Worm (Caenorhabditis elegans) whole organism, late embryonic: Measurements from ENCODE around the gene C18G1.8.
A peak's percentile ranks its signal among the peaks of the same experiment; 100 is the strongest.

Experiments used
- C38D4.7 ChIP-seq: fragments of 200-800 bp; sonication (Bioruptor generic); optimal IDR thresholded peaks from 2 replicates; lab custom pipeline; 2018; ENCODE audit warnings: mild to moderate bottlenecking, missing genetic modification characterization, moderate library complexity, missing compliant biosample characterization
- F13H6.1 ChIP-seq: sonication (generic microtip); optimal IDR thresholded peaks from 2 replicates; lab custom pipeline; 2016; ENCODE audit warnings: missing genetic modification characterization, missing compliant biosample characterization
- K02D7.2 ChIP-seq: sonication (generic microtip); optimal IDR thresholded peaks from 2 replicates; lab custom pipeline; 2017; ENCODE audit warnings: mild to moderate bottlenecking, missing genetic modification characterization, missing compliant biosample characterization
- K09A11.1 ChIP-seq: sonication (generic microtip); optimal IDR thresholded peaks from 2 replicates; lab custom pipeline; 2017; ENCODE audit warnings: antibody characterized with exemption, mild to moderate bottlenecking, missing genetic modification characterization, missing compliant biosample characterization; ENCODE audit not compliant: insufficient read depth
- Y22D7AL.16 ChIP-seq: sonication (generic microtip); optimal IDR thresholded peaks from 2 replicates; lab custom pipeline; 2016; ENCODE audit warnings: missing genetic modification characterization, missing compliant biosample characterization
- ama-1 ChIP-seq: fragments of 150-350 bp; optimal IDR thresholded peaks from 2 replicates; lab custom pipeline; 2014
- ceh-18 ChIP-seq: sonication (generic microtip); optimal IDR thresholded peaks from 2 replicates; lab custom pipeline; 2016; ENCODE audit warnings: missing genetic modification characterization, missing compliant biosample characterization
- ceh-19 ChIP-seq: fragments of 200-800 bp; sonication (Bioruptor generic); optimal IDR thresholded peaks from 2 replicates; lab custom pipeline; 2018; ENCODE audit warnings: mild to moderate bottlenecking, missing genetic modification characterization, missing compliant biosample characterization
- ceh-22 ChIP-seq: sonication (generic microtip); optimal IDR thresholded peaks from 2 replicates; lab custom pipeline; 2017; ENCODE audit warnings: missing biosample characterization, missing genetic modification characterization
- ceh-24 ChIP-seq: sonication (generic microtip); optimal IDR thresholded peaks from 2 replicates; lab custom pipeline; 2016; ENCODE audit warnings: mild to moderate bottlenecking, missing genetic modification characterization, missing compliant biosample characterization
- ceh-30 ChIP-seq: fragments of 150-350 bp; optimal IDR thresholded peaks from 2 replicates; lab custom pipeline; 2014; ENCODE audit warnings: missing biosample characterization, missing genetic modification characterization
- ceh-31 ChIP-seq: sonication (generic microtip); optimal IDR thresholded peaks from 2 replicates; lab custom pipeline; 2016; ENCODE audit warnings: missing genetic modification characterization, missing compliant biosample characterization
- ceh-9 ChIP-seq: sonication (generic microtip); optimal IDR thresholded peaks from 2 replicates; lab custom pipeline; 2016; ENCODE audit warnings: mild to moderate bottlenecking, missing genetic modification characterization, inconsistent platforms, missing compliant biosample characterization
- elt-2 ChIP-seq: sonication (generic microtip); optimal IDR thresholded peaks from 2 replicates; lab custom pipeline; 2016; ENCODE audit warnings: missing genetic modification reagents, missing genetic modification characterization, missing compliant biosample characterization
- ets-4 ChIP-seq: sonication (generic microtip); optimal IDR thresholded peaks from 2 replicates; lab custom pipeline; 2016; ENCODE audit warnings: missing genetic modification characterization, missing compliant biosample characterization
- fax-1 ChIP-seq: sonication (generic microtip); optimal IDR thresholded peaks from 2 replicates; lab custom pipeline; 2016; ENCODE audit warnings: missing genotype, missing genetic modification characterization, missing compliant biosample characterization
- gmeb-2 ChIP-seq: sonication (generic microtip); optimal IDR thresholded peaks from 2 replicates; lab custom pipeline; 2016; ENCODE audit warnings: missing genetic modification characterization, inconsistent platforms, missing compliant biosample characterization
- hlh-30 ChIP-seq: sonication (generic microtip); optimal IDR thresholded peaks from 2 replicates; lab custom pipeline; 2017; ENCODE audit warnings: antibody characterized with exemption, missing genetic modification characterization, missing compliant biosample characterization; ENCODE audit not compliant: insufficient read depth
- lim-6 ChIP-seq: sonication (generic microtip); optimal IDR thresholded peaks from 2 replicates; lab custom pipeline; 2016; ENCODE audit warnings: missing genetic modification characterization, missing compliant biosample characterization
- mec-3 ChIP-seq: sonication (generic microtip); optimal IDR thresholded peaks from 2 replicates; lab custom pipeline; 2016; ENCODE audit warnings: borderline replicate concordance, missing genetic modification characterization, missing compliant biosample characterization
- nhr-11 ChIP-seq: fragments of 150-350 bp; optimal IDR thresholded peaks from 2 replicates; lab custom pipeline; 2014; ENCODE audit warnings: missing biosample characterization, missing genetic modification characterization
- npax-4 ChIP-seq: sonication (generic microtip); optimal IDR thresholded peaks from 2 replicates; lab custom pipeline; 2016; ENCODE audit warnings: missing genetic modification characterization, missing compliant biosample characterization
- pat-9 ChIP-seq: fragments of 200-800 bp; sonication (Bioruptor generic); optimal IDR thresholded peaks from 2 replicates; lab custom pipeline; 2018; ENCODE audit warnings: mild to moderate bottlenecking, missing genetic modification characterization, moderate library complexity, missing compliant biosample characterization
- pax-1 ChIP-seq: fragments of 150-350 bp; optimal IDR thresholded peaks from 2 replicates; lab custom pipeline; 2014; ENCODE audit warnings: missing biosample characterization, missing genetic modification characterization
- pha-2 ChIP-seq: sonication (generic microtip); optimal IDR thresholded peaks from 2 replicates; lab custom pipeline; 2017; ENCODE audit warnings: mild to moderate bottlenecking, missing genetic modification characterization, missing compliant biosample characterization
- pqm-1 ChIP-seq: sonication (generic microtip); optimal IDR thresholded peaks from 2 replicates; lab custom pipeline; 2016; ENCODE audit warnings: missing genetic modification characterization, missing compliant biosample characterization
- ref-2 ChIP-seq: sonication (generic microtip); optimal IDR thresholded peaks from 2 replicates; lab custom pipeline; 2016; ENCODE audit warnings: missing genetic modification characterization, missing compliant biosample characterization
- rnt-1 ChIP-seq: sonication (generic microtip); optimal IDR thresholded peaks from 2 replicates; lab custom pipeline; 2016; ENCODE audit warnings: missing genetic modification characterization, missing compliant biosample characterization
- sox-2 ChIP-seq: fragments of 200-800 bp; sonication (Bioruptor generic); IDR thresholded peaks from 2 replicates; pipeline ENCODE4 v1.3.6; 2022; ENCODE audit warnings: missing genetic modification reagents, missing genetic modification characterization, missing compliant biosample characterization
- tbx-7 ChIP-seq: sonication (generic microtip); optimal IDR thresholded peaks from 2 replicates; lab custom pipeline; 2016; ENCODE audit warnings: missing genotype, missing genetic modification characterization, missing compliant biosample characterization
- unc-3 ChIP-seq, 2 experiments: fragments of 200-800 bp in 1 of 2; sonication (Bioruptor generic) in 1 of 2; sonication (generic microtip) in 1 of 2; conservative IDR thresholded peaks in 1 of 2; optimal IDR thresholded peaks in 1 of 2; 2 replicates each; pipeline versions ENCODE4 v1.3.6 to Lab custom; 2016 to 2022; ENCODE audit warnings: missing compliant biosample characterization in 2 of 2, missing genetic modification characterization in 2 of 2, missing genetic modification reagents in 1 of 2
- unc-55 ChIP-seq: sonication (generic microtip); optimal IDR thresholded peaks from 2 replicates; lab custom pipeline; 2017; ENCODE audit warnings: missing biosample characterization, missing genetic modification reagents, missing genetic modification characterization
- unc-86 ChIP-seq: sonication (generic microtip); optimal IDR thresholded peaks from 2 replicates; lab custom pipeline; 2016; ENCODE audit warnings: missing genetic modification characterization, missing compliant biosample characterization
- ztf-16 ChIP-seq: sonication (generic microtip); optimal IDR thresholded peaks from 2 replicates; lab custom pipeline; 2017; ENCODE audit warnings: missing genetic modification characterization, missing compliant biosample characterization

C18G1.8 gene

DNA sequence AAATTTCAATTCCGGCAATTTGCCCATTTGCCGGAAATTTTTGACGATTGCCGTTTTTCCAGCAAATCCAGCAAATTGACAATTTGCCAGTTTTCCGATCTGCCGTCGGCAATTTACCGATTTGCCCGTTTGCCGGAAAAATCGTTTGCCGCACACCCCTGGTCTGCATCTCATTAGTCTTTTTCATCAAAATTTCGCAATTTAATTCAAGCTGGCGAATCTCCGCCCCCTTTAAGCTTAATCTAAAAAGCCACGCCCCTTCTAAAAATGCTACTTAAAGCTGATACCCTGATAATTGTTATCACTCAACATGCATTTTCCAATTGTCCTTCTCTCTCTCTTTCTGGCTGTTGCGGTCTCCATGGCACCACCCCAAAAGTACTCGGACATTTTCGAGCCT, 16.9 kb upstream of the C18G1.8 start, which contains the start of gene Y60C6A.1:
TSS of gene Y60C6A.1 (plus strand) at position 301 of the 400 bp plus-strand sequence.
- TF ChIP-seq ceh-30 (tag; lab: Kevin White, UChicago): no peak
- no peak for TF ChIP-seq rnt-1
- TF ChIP-seq, all 69 proteins: peak for 0

- TF ChIP-seq ztf-16 (no peak), ets-4 (no peak), nhr-11 (no peak), rnt-1 (peak; percentile 44), unc-55 (GFP tag; lab: Kevin White, UChicago) (peak; percentile 92), mec-3 (tag; lab: Kevin White, UChicago) (no peak), ceh-18 (tag; lab: Kevin White, UChicago) (peak; percentile 66)
Observed at ce11 chrV:4777388-4777986, 11.1 kb upstream of the C18G1.8 start, which contains the start of gene C18G1.1. TSS of gene C18G1.1 (plus strand) at chrV:4777960.

DNA sequence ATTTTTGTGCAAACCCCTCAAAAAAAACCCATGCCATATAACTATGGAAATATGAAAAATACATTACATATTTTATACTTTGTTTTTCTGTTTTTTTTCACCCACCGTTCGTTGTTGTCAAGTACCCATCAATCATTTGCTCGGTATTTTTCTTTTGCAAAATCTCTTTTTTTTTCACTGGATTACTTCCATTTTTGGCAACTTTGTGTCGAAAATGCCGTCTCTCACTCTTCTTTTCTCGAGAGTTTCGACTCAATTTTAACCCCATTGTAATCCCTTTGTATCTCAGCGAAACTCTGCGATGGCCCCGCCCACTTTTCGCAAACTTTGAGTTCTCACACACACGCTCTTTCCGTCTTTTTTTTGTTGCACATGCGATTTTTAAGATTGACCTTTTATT, 8.7 kb upstream of the C18G1.8 start:
- no peak for TF ChIP-seq ets-4
- TF ChIP-seq pax-1 (tag; lab: Kevin White, UChicago): no peak
- TF ChIP-seq K02D7.2 (tag; lab: Kevin White, UChicago): no peak
- no peak for TF ChIP-seq sox-2 (GFP tag; lab: Robert Waterston, UW)
- no peak for TF ChIP-seq unc-86 (tag; lab: Kevin White, UChicago)
- TF ChIP-seq ama-1 (lab: Kevin White, UChicago): no peak
- no peak for TF ChIP-seq ceh-18 (tag; lab: Kevin White, UChicago)
- no peak for TF ChIP-seq C38D4.7
- TF ChIP-seq hlh-30 (tag; lab: Kevin White, UChicago): no peak
- no peak for TF ChIP-seq ceh-30 (tag; lab: Kevin White, UChicago)
- TF ChIP-seq tbx-7 (tag; lab: Kevin White, UChicago): no peak
- no peak for TF ChIP-seq elt-2 (tag; lab: Kevin White, UChicago)
- TF ChIP-seq gmeb-2 (tag; lab: Kevin White, UChicago): no peak
- TF ChIP-seq ceh-22: no peak
- TF ChIP-seq unc-55 (GFP tag; lab: Kevin White, UChicago): no peak
- TF ChIP-seq ceh-24 (tag; lab: Kevin White, UChicago): no peak
- TF ChIP-seq npax-4 (tag; lab: Kevin White, UChicago): no peak
- TF ChIP-seq K09A11.1 (tag; lab: Kevin White, UChicago): no peak

DNA sequence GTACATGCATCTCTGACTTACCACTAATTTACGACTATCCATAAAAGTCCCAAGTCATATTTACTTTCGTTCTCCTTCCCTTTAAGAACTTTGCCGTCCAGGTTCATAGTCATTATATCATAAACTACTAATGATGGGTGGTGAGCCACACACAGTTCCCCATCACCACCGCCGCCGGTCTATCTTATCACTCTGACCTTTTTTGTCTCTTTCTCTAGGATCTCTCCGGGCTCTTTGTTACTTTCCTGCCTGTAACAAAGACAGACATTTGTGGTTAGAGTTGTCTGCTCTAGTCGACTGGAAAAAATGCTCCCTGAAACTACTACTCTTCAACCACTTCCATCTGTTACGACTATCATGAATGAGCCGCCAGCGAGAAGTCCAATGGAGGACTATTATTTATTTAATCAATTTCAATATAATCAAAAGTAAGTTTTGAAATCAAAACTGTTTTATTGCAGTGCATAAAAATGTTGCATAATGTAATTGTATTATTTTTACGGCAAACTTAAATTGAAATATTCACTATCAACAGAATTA, 4.1 kb upstream of the C18G1.8 start, which contains the start of gene elt-7:
TSS of gene elt-7 (plus strand) at position 263 of the 540 bp plus-strand sequence.
- no peak for TF ChIP-seq lim-6 (tag; lab: Kevin White, UChicago)
- TF ChIP-seq F13H6.1 (tag; lab: Kevin White, UChicago): no peak
- TF ChIP-seq ceh-9 (tag; lab: Kevin White, UChicago): no peak
- peak; percentile 52 for TF ChIP-seq elt-2 (tag; lab: Kevin White, UChicago)

DNA sequence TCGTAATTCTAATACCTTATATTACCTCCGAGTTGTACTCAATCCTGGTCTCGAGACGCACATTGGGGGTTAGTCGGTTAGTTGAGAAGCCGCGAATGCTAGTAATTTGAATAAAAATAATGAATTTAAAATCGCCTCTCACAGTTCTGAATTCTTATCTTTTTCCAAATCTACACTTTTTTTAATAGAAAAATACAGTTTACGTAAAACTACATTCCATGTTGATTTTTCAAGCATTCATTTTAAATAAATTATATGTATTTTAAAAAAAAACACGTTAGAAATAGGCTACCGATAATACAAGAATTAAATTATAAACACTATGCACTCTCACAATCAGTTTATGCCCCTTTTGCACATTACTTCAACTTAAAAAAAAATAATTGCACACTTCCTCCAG, 3.2 kb upstream of the C18G1.8 start, which contains the start of gene C18G1.9:
TSS of gene C18G1.9 (minus strand) at position 101 of the 400 bp plus-strand sequence.
- TF ChIP-seq fax-1 (tag; lab: Kevin White, UChicago) (no peak), pha-2 (tag; lab: Kevin White, UChicago) (no peak), gmeb-2 (tag; lab: Kevin White, UChicago) (no peak), ref-2 (tag; lab: Kevin White, UChicago) (no peak), ceh-19 (GFP tag; lab: Kevin White, UChicago) (no peak), pat-9 (tag; lab: Kevin White, UChicago) (no peak), unc-3 (GFP tag; conservative IDR thresholded peaks at IDR 0.05; lab: Robert Waterston, UW) (no peak), unc-3 (tag; optimal IDR thresholded peaks at IDR 0.05; lab: Kevin White, UChicago) (no peak), ztf-16 (no peak), nhr-11 (no peak), unc-86 (tag; lab: Kevin White, UChicago) (no peak), Y22D7AL.16 (tag; lab: Kevin White, UChicago) (no peak), hlh-30 (tag; lab: Kevin White, UChicago) (no peak), pqm-1 (tag; lab: Kevin White, UChicago) (no peak), ceh-31 (no peak)
